Worm (Caenorhabditis elegans) whole organism, L1 larva: ENCODE measurements around the gene hgrs-1.

Experiments
- C04F5.9 ChIP-seq: sonication (generic microtip); optimal IDR thresholded peaks from 2 replicates; lab custom pipeline; 2016; ENCODE audit warnings: missing genetic modification characterization, missing compliant biosample characterization
- dsc-1 ChIP-seq: sonication (generic microtip); optimal IDR thresholded peaks from 2 replicates; lab custom pipeline; 2016; ENCODE audit warnings: mild to moderate bottlenecking, missing genetic modification characterization, missing compliant biosample characterization
- efl-1 ChIP-seq, 4 experiments: fragments of 150-350 bp; optimal IDR thresholded peaks in 3 of 4; peaks in 1 of 4; 1 replicate in 1 of 4; 2 replicates in 3 of 4; lab custom pipeline; 2014; ENCODE audit warnings: missing biosample characterization in 2 of 4, missing genetic modification characterization in 2 of 4, missing genetic modification reagents in 2 of 4
- egl-27 ChIP-seq, 2 experiments: fragments of 150-350 bp in 1 of 2; sonication (generic microtip); optimal IDR thresholded peaks; 3 replicates each; lab custom pipeline; 2017 to 2018; ENCODE audit warnings: missing biosample characterization in 2 of 2, missing genetic modification characterization in 2 of 2, missing genetic modification reagents in 2 of 2
- elt-2 ChIP-seq: sonication (generic microtip); optimal IDR thresholded peaks from 2 replicates; lab custom pipeline; 2016; ENCODE audit warnings: missing genetic modification characterization, mild to moderate bottlenecking, inconsistent platforms, missing compliant biosample characterization, missing genetic modification reagents
- fkh-4 ChIP-seq: sonication (generic microtip); optimal IDR thresholded peaks from 2 replicates; lab custom pipeline; 2016; ENCODE audit warnings: missing compliant biosample characterization, missing genetic modification characterization, borderline replicate concordance
- fos-1 ChIP-seq: fragments of 150-350 bp; optimal IDR thresholded peaks from 2 replicates; lab custom pipeline; 2014; ENCODE audit warnings: missing biosample characterization, missing genetic modification characterization
- hlh-4 ChIP-seq: sonication (generic microtip); optimal IDR thresholded peaks from 2 replicates; lab custom pipeline; 2016; ENCODE audit warnings: mild to moderate bottlenecking, missing genetic modification characterization, missing compliant biosample characterization
- jun-1 ChIP-seq: fragments of 150-350 bp; optimal IDR thresholded peaks from 2 replicates; lab custom pipeline; 2014; ENCODE audit warnings: missing biosample characterization, missing genetic modification reagents, missing genetic modification characterization
- lin-13 ChIP-seq: fragments of 150-350 bp; optimal IDR thresholded peaks from 2 replicates; lab custom pipeline; 2014; ENCODE audit warnings: missing biosample characterization, missing genetic modification reagents, missing genetic modification characterization
- lin-35 ChIP-seq, 2 experiments: fragments of 150-350 bp; optimal IDR thresholded peaks; 2 replicates each; lab custom pipeline; 2014; ENCODE audit warnings: missing biosample characterization in 2 of 2, missing genetic modification characterization in 2 of 2, missing genetic modification reagents in 2 of 2
- lsy-2 ChIP-seq, 2 experiments: fragments of 150-350 bp; optimal IDR thresholded peaks; 2 replicates each; lab custom pipeline; 2014; ENCODE audit warnings: missing biosample characterization in 2 of 2, missing genetic modification characterization in 2 of 2
- nhr-19 ChIP-seq: fragments of 200-800 bp; sonication (Bioruptor generic); conservative IDR thresholded peaks from 2 replicates; pipeline ENCODE4 v1.3.6; 2022; ENCODE audit warnings: missing genetic modification characterization, missing compliant biosample characterization
- nhr-20 ChIP-seq: sonication (generic microtip); optimal IDR thresholded peaks from 2 replicates; lab custom pipeline; 2016; ENCODE audit warnings: mild to moderate bottlenecking, missing genetic modification characterization, missing compliant biosample characterization
- nhr-237 ChIP-seq: fragments of 150-350 bp; optimal IDR thresholded peaks from 2 replicates; lab custom pipeline; 2014; ENCODE audit warnings: missing biosample characterization, missing genetic modification characterization
- nhr-71 ChIP-seq: sonication (generic microtip); optimal IDR thresholded peaks from 2 replicates; lab custom pipeline; 2016; ENCODE audit warnings: mild to moderate bottlenecking, missing genetic modification characterization, moderate library complexity, missing compliant biosample characterization
- nhr-84 ChIP-seq: sonication (generic microtip); optimal IDR thresholded peaks from 2 replicates; lab custom pipeline; 2017; ENCODE audit warnings: missing biosample characterization, missing genetic modification characterization
- pag-3 ChIP-seq: sonication (generic microtip); optimal IDR thresholded peaks from 2 replicates; lab custom pipeline; 2017; ENCODE audit warnings: missing genetic modification characterization, mild to moderate bottlenecking, missing compliant biosample characterization, antibody characterized with exemption, borderline replicate concordance; ENCODE audit not compliant: insufficient read depth
- zip-4 ChIP-seq: fragments of 200-800 bp; sonication (Bioruptor generic); optimal IDR thresholded peaks from 2 replicates; lab custom pipeline; 2018; ENCODE audit warnings: mild to moderate bottlenecking, missing genetic modification characterization, moderate library complexity, missing compliant biosample characterization

The hgrs-1 gene

ce11 chrIV:8153163-8153562 lies 52.7 kb downstream of the hgrs-1 start:
- TF ChIP-seq nhr-237 (no peak), zip-4 (no peak), efl-1 (optimal IDR thresholded peaks at IDR 0.05; lab: Kevin White, UChicago) (no peak), efl-1 (GFP tag; optimal IDR thresholded peaks at IDR 0.05 in 1 of 2; lab: Kevin White, UChicago) (peak in 1 of 2 experiments; percentile 14), fkh-4 (tag; lab: Kevin White, UChicago) (no peak)

- TF ChIP-seq elt-2 (tag; lab: Kevin White, UChicago) (peak; percentile 37), fos-1 (tag; lab: Kevin White, UChicago) (no peak), efl-1 (optimal IDR thresholded peaks at IDR 0.05; lab: Kevin White, UChicago) (no peak), efl-1 (GFP tag; optimal IDR thresholded peaks at IDR 0.05 in 1 of 2; lab: Kevin White, UChicago) (no peak)
These were observed 53.2 kb downstream of the hgrs-1 start for ce11 chrIV:8152688-8153087.

ce11 chrIV:8152145-8152544 lies 53.7 kb downstream of the hgrs-1 start, which contains the start of gene faah-2:
TSS of gene faah-2 (plus strand) at chrIV:8152445.
- no peak for TF ChIP-seq egl-27 (tag; optimal IDR thresholded peaks at IDR 0.05; lab: Kevin White, UChicago)
- TF ChIP-seq pag-3 (tag; lab: Kevin White, UChicago): no peak
- no peak for TF ChIP-seq hlh-4 (tag; lab: Kevin White, UChicago)
- TF ChIP-seq zip-4: no peak
- no peak for TF ChIP-seq lin-13 (GFP tag; lab: Kevin White, UChicago)

- TF ChIP-seq dsc-1 (tag; lab: Kevin White, UChicago) (peak; percentile 18), nhr-20 (tag; lab: Kevin White, UChicago) (peak; percentile 24), nhr-84 (no peak), lsy-2 (tag; optimal IDR thresholded peaks at IDR 0.05; lab: Kevin White, UChicago) (peak in 1 of 2 experiments; percentile 3), lin-35 (GFP tag; optimal IDR thresholded peaks at IDR 0.05; lab: Kevin White, UChicago) (peak in 1 of 2 experiments; percentile 35), hlh-4 (tag; lab: Kevin White, UChicago) (no peak), jun-1 (tag; lab: Kevin White, UChicago) (peak; percentile 24), nhr-19 (GFP tag; lab: Robert Waterston, UW) (peak; percentile 10; the same call in 1 of the 2 replicates), nhr-71 (tag; lab: Kevin White, UChicago) (peak; percentile 32), C04F5.9 (tag; lab: Kevin White, UChicago) (no peak), elt-2 (tag; lab: Kevin White, UChicago) (peak; percentile 83)
These were observed 54.1 kb downstream of the hgrs-1 start for ce11 chrIV:8151721-8152120.
